Worm (Caenorhabditis elegans): ENCODE measurements around the gene C27A7.8.

ce11 chrV:12187344-12187743 lies 34.4 kb downstream of the C27A7.8 start, which contains the start of gene ZK863.8:
- TF ChIP-seq W03F9.2 (tag; optimal IDR thresholded peaks at IDR 0.05) (no peak), dao-5 (tag; optimal IDR thresholded peaks at IDR 0.05) (no peak), him-1 (tag; optimal IDR thresholded peaks at IDR 0.05) (no peak)
